Comparison of ENCODE assay signal across 2 worm cellular contexts in the genomic region with DNA sequence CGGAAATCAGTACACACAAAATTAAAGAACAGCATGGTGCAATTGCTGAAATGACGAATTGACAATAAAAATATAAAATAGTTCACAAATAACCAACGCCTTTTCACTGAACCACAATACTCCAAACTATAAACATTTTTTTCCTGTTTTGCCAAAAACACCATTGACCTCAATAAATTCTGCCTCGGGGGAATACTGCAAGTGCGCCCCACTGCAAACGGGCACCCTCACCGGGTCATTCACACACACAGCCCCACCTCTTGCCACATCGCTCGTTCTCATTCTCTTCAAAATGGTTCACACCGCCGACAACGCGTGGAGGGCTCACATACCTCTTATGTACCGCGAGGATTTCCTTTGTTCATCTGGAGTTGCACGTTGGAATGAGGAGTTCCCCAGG.
TF ChIP-seq lines count a peak whose summit lies in the region.

rgs-9 (plus strand) TSS at position 237 of the 400 bp plus-strand sequence.

TF ChIP-seq in whole organism, mixed stage, embryonic, 35 proteins besides CTCF, POLR2A, EP300 and RAD21:
- TF ChIP-seq zip-8 (tag; optimal IDR thresholded peaks at IDR 0.05; lab: Kevin White, UChicago), result no peak
- no peak for TF ChIP-seq bed-3 (GFP tag; optimal IDR thresholded peaks at IDR 0.05; lab: Kevin White, UChicago)
- TF ChIP-seq lsy-2 (tag; optimal IDR thresholded peaks at IDR 0.05; lab: Kevin White, UChicago), result no peak
- peak; percentile 58 for TF ChIP-seq nhr-2 (tag; optimal IDR thresholded peaks at IDR 0.05; lab: Kevin White, UChicago)

TF ChIP-seq in whole organism, young adult, 124 proteins besides CTCF, POLR2A, EP300 and RAD21:
- no peak for TF ChIP-seq ztf-26 (tag; optimal IDR thresholded peaks at IDR 0.05; lab: Kevin White, UChicago)
- no peak for TF ChIP-seq egl-18 (GFP tag; IDR thresholded peaks at IDR 0.05; lab: Robert Waterston, UW)
- no peak for TF ChIP-seq B0019.2 (GFP tag; conservative IDR thresholded peaks at IDR 0.05; lab: Robert Waterston, UW)
- no peak for TF ChIP-seq rec-8 (tag; optimal IDR thresholded peaks at IDR 0.05; lab: Kevin White, UChicago)
- TF ChIP-seq akir-1 (GFP tag; optimal IDR thresholded peaks at IDR 0.05; lab: Kevin White, UChicago), result no peak
- peak; percentile 88 for TF ChIP-seq aptf-2 (GFP tag; conservative IDR thresholded peaks at IDR 0.05; lab: Robert Waterston, UW)
- TF ChIP-seq him-1 (tag; optimal IDR thresholded peaks at IDR 0.05; lab: Kevin White, UChicago), result no peak
- no peak for TF ChIP-seq sptf-2 (GFP tag; optimal IDR thresholded peaks at IDR 0.05; lab: Kevin White, UChicago)
